Worm (Caenorhabditis elegans): ENCODE results near the gene C01F6.14.
A peak's percentile ranks its signal among the peaks of the same experiment; 100 is the strongest.

The C01F6.14 gene

ce11 chrIV:9120220-9120619 is 16.3 kb upstream of the C01F6.14 start:
- TF ChIP-seq mdt-29 (GFP tag; IDR thresholded peaks at IDR 0.05) = no peak
- TF ChIP-seq aha-1 (tag) = peak; percentile 91

ce11 chrIV:9118792-9119191 is 14.9 kb upstream of the C01F6.14 start, which contains the start of gene nrfl-1:
nrfl-1 (plus strand) TSS chrIV:9119092.
- no peak for TF ChIP-seq zag-1 (tag; optimal IDR thresholded peaks at IDR 0.05)
- TF ChIP-seq ceh-28 (tag; optimal IDR thresholded peaks at IDR 0.05) = no peak
- TF ChIP-seq mdt-29 (GFP tag; IDR thresholded peaks at IDR 0.05) = no peak
- TF ChIP-seq dmd-8 (GFP tag; IDR thresholded peaks at IDR 0.05) = no peak

ce11 chrIV:9118348-9118747 is 14.4 kb upstream of the C01F6.14 start:
- no peak for TF ChIP-seq lin-15B (tag; optimal IDR thresholded peaks at IDR 0.05)
- peak; percentile 47 for TF ChIP-seq hlh-30 (tag; optimal IDR thresholded peaks at IDR 0.05; ENCODE audit: insufficient read depth)
- no peak for TF ChIP-seq R02D3.7 (tag; optimal IDR thresholded peaks at IDR 0.05)
- peak; percentile 68 for TF ChIP-seq dmd-6 (GFP tag; IDR thresholded peaks at IDR 0.05)
- no peak for TF ChIP-seq pha-4 (GFP tag; IDR thresholded peaks at IDR 0.05)
- no peak for TF ChIP-seq pha-4 (tag; optimal IDR thresholded peaks at IDR 0.05)
- TF ChIP-seq spr-1 (tag; optimal IDR thresholded peaks at IDR 0.05) = no peak
- no peak for TF ChIP-seq lin-38 (GFP tag; IDR thresholded peaks at IDR 0.05)
- no peak for TF ChIP-seq egl-43 (GFP tag; IDR thresholded peaks at IDR 0.05)
- TF ChIP-seq lin-29 (GFP tag; IDR thresholded peaks at IDR 0.05) = no peak
- no peak for TF ChIP-seq ceh-82 (tag; optimal IDR thresholded peaks at IDR 0.05)
- no peak for TF ChIP-seq attf-4 (tag; optimal IDR thresholded peaks at IDR 0.05)
- no peak for TF ChIP-seq hmg-1.1 (GFP tag; IDR thresholded peaks at IDR 0.05)
- peak in 1 of 2 experiments; percentile 1 for TF ChIP-seq mdl-1 (tag; optimal IDR thresholded peaks at IDR 0.05)
- no peak for TF ChIP-seq F10B5.3 (tag; optimal IDR thresholded peaks at IDR 0.05)
- no peak for TF ChIP-seq zag-1 (tag; optimal IDR thresholded peaks at IDR 0.05)
- TF ChIP-seq Y48G9A.11 (GFP tag; IDR thresholded peaks at IDR 0.05) = no peak
- no peak for TF ChIP-seq saeg-2 (GFP tag; IDR thresholded peaks at IDR 0.05)
- no peak for TF ChIP-seq madf-9 (GFP tag; conservative IDR thresholded peaks at IDR 0.05)
- TF ChIP-seq hlh-11 (tag; optimal IDR thresholded peaks at IDR 0.05) = peak; percentile 75
- TF ChIP-seq mxl-2 (GFP tag; conservative IDR thresholded peaks at IDR 0.05) = no peak
- TF ChIP-seq nhr-77 (tag; optimal IDR thresholded peaks at IDR 0.05) = peak; percentile 0
- no peak for TF ChIP-seq nhr-102 (tag; optimal IDR thresholded peaks at IDR 0.05)
- TF ChIP-seq lsy-2 (tag; optimal IDR thresholded peaks at IDR 0.05) = no peak
- TF ChIP-seq lin-39 (tag; optimal IDR thresholded peaks at IDR 0.05) = no peak
- no peak for TF ChIP-seq fkh-10 (GFP tag; optimal IDR thresholded peaks at IDR 0.05)
- TF ChIP-seq sdz-12 (GFP tag; optimal IDR thresholded peaks at IDR 0.05) = no peak
- TF ChIP-seq zip-11 (GFP tag; IDR thresholded peaks at IDR 0.05) = no peak
- TF ChIP-seq duxl-1 (tag; optimal IDR thresholded peaks at IDR 0.05; ENCODE audit: poor library complexity) = no peak
- no peak for TF ChIP-seq zip-2 (tag; optimal IDR thresholded peaks at IDR 0.05)
- no peak for TF ChIP-seq daf-12 (tag; optimal IDR thresholded peaks at IDR 0.05)
- TF ChIP-seq aha-1 (tag) = no peak
- peak; percentile 53 for TF ChIP-seq mep-1 (tag; optimal IDR thresholded peaks at IDR 0.05)
- TF ChIP-seq cey-2 (tag; optimal IDR thresholded peaks at IDR 0.05; ENCODE audit: borderline replicate concordance, insufficient read depth) = no peak
- TF ChIP-seq zfp-3 (GFP tag; conservative IDR thresholded peaks at IDR 0.05) = no peak
- TF ChIP-seq daf-16 (GFP tag; optimal IDR thresholded peaks at IDR 0.05) = no peak
- peak; percentile 32 for TF ChIP-seq daf-16 (tag; optimal IDR thresholded peaks at IDR 0.05)
- no peak for TF ChIP-seq ceh-32 (tag; optimal IDR thresholded peaks at IDR 0.05; ENCODE audit: poor library complexity)
- peak in 1 of 2 experiments; percentile 86 for TF ChIP-seq unc-62 (GFP tag; optimal IDR thresholded peaks at IDR 0.05 in 1 of 2)
- no peak for TF ChIP-seq unc-62 (tag; optimal IDR thresholded peaks at IDR 0.05)
- no peak for TF ChIP-seq zfp-2 (tag; optimal IDR thresholded peaks at IDR 0.05)
- peak; percentile 59 for TF ChIP-seq pqm-1 (tag; optimal IDR thresholded peaks at IDR 0.05)
- TF ChIP-seq ama-1 (optimal IDR thresholded peaks at IDR 0.05) = peak; percentile 6
- TF ChIP-seq dmd-9 (GFP tag; IDR thresholded peaks at IDR 0.05) = no peak
- TF ChIP-seq nhr-28 (tag; optimal IDR thresholded peaks at IDR 0.05) = peak; percentile 79
- no peak for TF ChIP-seq snpc-1.2 (GFP tag; IDR thresholded peaks at IDR 0.05)
